Worm (Caenorhabditis elegans) whole organism, mixed stage, embryonic: ENCODE measurements around the gene set-22.

Source experiments
- M03D4.4 ChIP-seq: sonication (generic microtip); optimal IDR thresholded peaks from 2 replicates; lab custom pipeline; 2017; ENCODE audit warnings: mild to moderate bottlenecking, missing genetic modification characterization, missing compliant biosample characterization
- bed-3 ChIP-seq: fragments of 200-800 bp; sonication (Bioruptor generic); optimal IDR thresholded peaks from 3 replicates; lab custom pipeline; 2018; ENCODE audit warnings: mild to moderate bottlenecking, missing genetic modification characterization, moderate library complexity, missing compliant biosample characterization
- blmp-1 ChIP-seq: fragments of 150-350 bp; optimal IDR thresholded peaks from 2 replicates; lab custom pipeline; 2014; ENCODE audit warnings: missing biosample characterization, missing genetic modification characterization
- ceh-39 ChIP-seq: fragments of 150-350 bp; optimal IDR thresholded peaks from 2 replicates; lab custom pipeline; 2014; ENCODE audit warnings: missing biosample characterization, missing genetic modification characterization
- ceh-43 ChIP-seq: fragments of 200-800 bp; sonication (Bioruptor generic); optimal IDR thresholded peaks from 2 replicates; lab custom pipeline; 2018; ENCODE audit warnings: mild to moderate bottlenecking, missing genetic modification characterization, moderate library complexity, missing compliant biosample characterization
- ceh-83 ChIP-seq: fragments of 200-800 bp; sonication (Bioruptor generic); optimal IDR thresholded peaks from 2 replicates; lab custom pipeline; 2018; ENCODE audit warnings: mild to moderate bottlenecking, missing genetic modification characterization, missing compliant biosample characterization
- ces-1 ChIP-seq: fragments of 150-350 bp; optimal IDR thresholded peaks from 2 replicates; lab custom pipeline; 2014; ENCODE audit warnings: missing biosample characterization, missing genetic modification reagents, missing genetic modification characterization
- cnd-1 ChIP-seq: fragments of 200-800 bp; sonication (Bioruptor generic); optimal IDR thresholded peaks from 2 replicates; lab custom pipeline; 2018; ENCODE audit warnings: mild to moderate bottlenecking, missing genetic modification characterization, missing compliant biosample characterization
- drap-1 ChIP-seq: fragments of 200-800 bp; sonication (Bioruptor generic); optimal IDR thresholded peaks from 3 replicates; lab custom pipeline; 2018; ENCODE audit warnings: mild to moderate bottlenecking, missing genetic modification characterization, missing compliant biosample characterization
- elt-1 ChIP-seq: sonication (generic microtip); optimal IDR thresholded peaks from 2 replicates; lab custom pipeline; 2017; ENCODE audit warnings: missing genetic modification characterization, mild to moderate bottlenecking, missing compliant biosample characterization, antibody characterized with exemption, moderate library complexity, borderline replicate concordance; ENCODE audit not compliant: insufficient read depth
- elt-3 ChIP-seq: fragments of 150-350 bp; optimal IDR thresholded peaks from 2 replicates; lab custom pipeline; 2014; ENCODE audit warnings: missing biosample characterization, missing genetic modification characterization
- flh-1 ChIP-seq: fragments of 200-800 bp; sonication (Bioruptor generic); optimal IDR thresholded peaks from 2 replicates; lab custom pipeline; 2018; ENCODE audit warnings: mild to moderate bottlenecking, missing genetic modification characterization, moderate library complexity, missing compliant biosample characterization
- ham-2 ChIP-seq: fragments of 200-800 bp; sonication (Bioruptor generic); optimal IDR thresholded peaks from 2 replicates; lab custom pipeline; 2018; ENCODE audit warnings: mild to moderate bottlenecking, missing genetic modification characterization, missing compliant biosample characterization
- hlh-1 ChIP-seq: fragments of 150-350 bp; optimal IDR thresholded peaks from 2 replicates; lab custom pipeline; 2014; ENCODE audit warnings: missing biosample characterization, missing genetic modification reagents, missing genetic modification characterization
- lin-32 ChIP-seq: fragments of 200-800 bp; sonication (Bioruptor generic); optimal IDR thresholded peaks from 2 replicates; lab custom pipeline; 2018; ENCODE audit warnings: mild to moderate bottlenecking, missing genetic modification characterization, missing compliant biosample characterization
- lsy-2 ChIP-seq: fragments of 150-350 bp; optimal IDR thresholded peaks from 2 replicates; lab custom pipeline; 2014; ENCODE audit warnings: missing biosample characterization, missing genetic modification characterization
- mab-5 ChIP-seq: fragments of 150-350 bp; optimal IDR thresholded peaks from 2 replicates; lab custom pipeline; 2014; ENCODE audit warnings: missing biosample characterization, missing genetic modification characterization
- mls-2 ChIP-seq: sonication (generic microtip); optimal IDR thresholded peaks from 2 replicates; lab custom pipeline; 2016; ENCODE audit warnings: mild to moderate bottlenecking, missing genetic modification characterization, moderate library complexity, missing compliant biosample characterization
- nhr-12 ChIP-seq: fragments of 150-350 bp; optimal IDR thresholded peaks from 2 replicates; lab custom pipeline; 2014; ENCODE audit warnings: missing biosample characterization, missing genetic modification characterization
- nhr-2 ChIP-seq: fragments of 150-350 bp; optimal IDR thresholded peaks from 2 replicates; lab custom pipeline; 2014; ENCODE audit warnings: missing biosample characterization, missing genetic modification characterization
- nhr-237 ChIP-seq: fragments of 150-350 bp; optimal IDR thresholded peaks from 2 replicates; lab custom pipeline; 2014; ENCODE audit warnings: missing biosample characterization, missing genetic modification characterization
- nhr-28 ChIP-seq: fragments of 150-350 bp; optimal IDR thresholded peaks from 2 replicates; lab custom pipeline; 2014; ENCODE audit warnings: missing biosample characterization, missing genetic modification characterization
- nhr-76 ChIP-seq: sonication (generic microtip); optimal IDR thresholded peaks from 2 replicates; lab custom pipeline; 2017; ENCODE audit warnings: missing biosample characterization, missing genetic modification characterization
- sem-2 ChIP-seq: fragments of 200-800 bp; sonication (Bioruptor generic); optimal IDR thresholded peaks from 2 replicates; lab custom pipeline; 2018; ENCODE audit warnings: mild to moderate bottlenecking, missing genetic modification characterization, missing compliant biosample characterization
- snpc-4 ChIP-seq: fragments of 150-350 bp; optimal IDR thresholded peaks from 2 replicates; lab custom pipeline; 2014; ENCODE audit warnings: missing biosample characterization, missing genetic modification characterization
- sptf-1 ChIP-seq: sonication (generic microtip); optimal IDR thresholded peaks from 2 replicates; lab custom pipeline; 2017; ENCODE audit warnings: mild to moderate bottlenecking, missing genetic modification characterization, moderate library complexity, missing compliant biosample characterization
- tbx-8 ChIP-seq: fragments of 200-800 bp; sonication (Bioruptor generic); optimal IDR thresholded peaks from 2 replicates; lab custom pipeline; 2018; ENCODE audit warnings: mild to moderate bottlenecking, missing genetic modification characterization, moderate library complexity, missing compliant biosample characterization
- unc-120 ChIP-seq: sonication (generic microtip); optimal IDR thresholded peaks from 2 replicates; lab custom pipeline; 2017; ENCODE audit warnings: missing genetic modification characterization, missing compliant biosample characterization; ENCODE audit not compliant: poor library complexity, severe bottlenecking
- unc-39 ChIP-seq: fragments of 150-350 bp; optimal IDR thresholded peaks from 2 replicates; lab custom pipeline; 2014; ENCODE audit warnings: missing biosample characterization, missing genetic modification characterization
- unc-62 ChIP-seq: fragments of 150-350 bp; optimal IDR thresholded peaks from 2 replicates; lab custom pipeline; 2014; ENCODE audit warnings: missing biosample characterization, missing genetic modification reagents, missing genetic modification characterization
- ztf-11 ChIP-seq: fragments of 150-350 bp; optimal IDR thresholded peaks from 2 replicates; lab custom pipeline; 2014; ENCODE audit warnings: missing biosample characterization, missing genetic modification characterization

Gene set-22

DNA sequence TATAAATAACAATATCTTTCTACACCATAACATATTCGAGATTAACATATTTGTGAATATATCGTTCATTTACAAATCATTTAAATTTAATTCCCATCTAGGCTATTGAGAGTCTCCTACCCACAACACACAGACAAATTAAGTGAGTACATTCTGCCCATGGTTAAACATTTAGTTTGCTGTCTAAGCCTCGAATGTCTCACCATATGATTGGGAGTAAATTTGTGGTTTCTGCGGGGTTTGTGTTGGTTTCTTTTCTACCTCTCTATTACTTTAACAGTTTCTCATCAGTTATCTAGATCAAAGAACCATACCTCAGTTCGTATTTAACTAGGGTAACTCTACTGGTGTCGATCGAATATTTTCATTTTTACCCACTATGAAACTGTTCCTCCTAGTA is 38.3 kb upstream of the set-22 start, which contains the start of gene ugt-2:
ugt-2 (plus strand) TSS at position 371 of the 400 bp plus-strand sequence.
- no peak for TF ChIP-seq flh-1
- TF ChIP-seq elt-3: no peak
- no peak for TF ChIP-seq nhr-12 (tag; lab: Kevin White, UChicago)

DNA sequence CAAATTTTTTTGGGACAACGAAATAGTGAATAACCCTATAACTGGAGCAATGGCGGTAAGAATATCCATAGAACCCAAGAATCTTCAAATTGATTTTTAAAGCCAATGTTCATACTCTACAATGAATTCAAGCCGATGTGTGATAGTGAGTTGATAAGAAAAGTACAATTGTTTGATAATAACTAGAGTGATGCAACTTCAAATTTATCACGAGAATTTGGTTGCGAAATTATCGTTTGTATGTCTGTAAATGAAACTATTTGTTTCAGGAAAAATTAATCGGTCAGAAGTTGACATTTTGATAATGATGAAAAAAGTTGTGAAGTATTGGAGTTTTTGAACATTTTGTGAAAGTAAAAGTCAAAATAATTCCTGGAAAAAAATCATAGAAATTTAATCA is 37.4 kb upstream of the set-22 start:
- TF ChIP-seq unc-39 (no peak), ceh-43 (no peak), lin-32 (GFP tag; lab: Kevin White, UChicago) (no peak), mls-2 (tag; lab: Kevin White, UChicago) (no peak), unc-62 (GFP tag; lab: Kevin White, UChicago) (no peak)

DNA sequence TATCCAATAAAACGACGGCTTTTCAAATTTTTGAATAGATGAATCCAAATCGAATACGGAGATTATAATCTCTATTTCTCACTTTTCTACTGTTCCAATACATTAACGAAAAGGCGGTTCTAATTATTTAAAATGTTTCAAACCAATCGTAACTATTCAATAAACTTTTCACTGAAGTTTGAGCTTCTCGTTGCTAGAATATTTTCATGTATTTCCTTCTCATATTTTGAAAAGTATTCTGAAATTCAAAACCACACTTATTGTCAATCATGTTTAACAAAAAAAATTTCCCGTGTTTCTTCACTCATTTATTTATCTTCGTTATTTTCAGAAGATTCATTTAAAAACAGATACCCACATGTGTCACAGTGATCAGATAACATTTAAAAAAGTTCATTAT is 33.9 kb upstream of the set-22 start, which contains the start of gene F15H10.8:
F15H10.8 (minus strand) TSS at position 101 of the 400 bp plus-strand sequence.
- TF ChIP-seq ztf-11 (tag; lab: Kevin White, UChicago) (no peak), drap-1 (no peak), nhr-28 (tag; lab: Kevin White, UChicago) (no peak), unc-62 (GFP tag; lab: Kevin White, UChicago) (no peak), snpc-4 (tag; lab: Kevin White, UChicago) (no peak), M03D4.4 (no peak), nhr-237 (tag; lab: Kevin White, UChicago) (no peak), hlh-1 (tag; lab: Kevin White, UChicago) (no peak), bed-3 (GFP tag; lab: Kevin White, UChicago) (no peak), mab-5 (tag; lab: Kevin White, UChicago) (no peak)

DNA sequence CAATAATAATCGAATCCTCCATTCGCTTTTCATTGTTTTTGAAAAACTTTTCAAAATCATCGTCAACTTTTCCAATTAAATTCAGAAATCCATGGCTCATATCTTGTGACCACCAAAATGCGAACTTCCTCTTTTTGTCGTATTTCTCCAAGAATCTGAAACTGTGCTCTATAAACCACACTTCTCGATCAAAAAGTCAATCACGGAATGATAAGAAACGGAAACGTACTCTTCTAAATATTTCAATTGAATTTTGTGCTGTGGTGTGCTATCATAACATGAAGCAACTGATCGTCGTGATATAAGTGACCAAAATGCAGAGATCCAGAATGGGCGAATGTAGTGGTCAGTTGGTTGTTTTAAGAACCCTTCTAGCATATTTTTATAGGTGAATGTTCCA is 32.0 kb upstream of the set-22 start:
- TF ChIP-seq nhr-76 (tag; lab: Kevin White, UChicago) (no peak), elt-3 (no peak), lsy-2 (tag; lab: Kevin White, UChicago) (no peak), ceh-39 (tag; lab: Kevin White, UChicago) (no peak), blmp-1 (tag; lab: Kevin White, UChicago) (no peak), unc-62 (GFP tag; lab: Kevin White, UChicago) (no peak)

DNA sequence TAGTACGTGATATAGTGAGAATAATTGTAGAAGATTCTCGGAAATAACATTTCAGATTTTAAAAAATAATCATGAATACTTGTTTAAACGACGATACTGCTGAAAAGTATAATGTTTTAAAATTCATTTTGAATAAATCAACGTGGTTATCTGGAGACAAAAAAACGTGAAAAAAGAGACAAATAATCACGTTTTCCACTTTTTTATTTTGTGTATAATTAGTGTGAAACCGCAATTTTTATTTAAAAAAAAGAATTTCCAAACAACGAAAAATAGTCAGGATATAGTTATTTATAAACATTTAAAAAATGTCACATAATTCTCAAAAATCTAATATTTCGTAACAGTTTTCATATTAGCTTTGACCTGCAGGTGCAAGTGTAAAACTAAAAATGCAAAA is 30.4 kb upstream of the set-22 start, which contains the start of gene F15H10.7:
F15H10.7 (minus strand) TSS at position 101 of the 400 bp plus-strand sequence.
- TF ChIP-seq snpc-4 (tag; lab: Kevin White, UChicago) (no peak), ztf-11 (tag; lab: Kevin White, UChicago) (no peak), nhr-12 (tag; lab: Kevin White, UChicago) (no peak), drap-1 (no peak), nhr-2 (tag; lab: Kevin White, UChicago) (no peak), ham-2 (GFP tag; lab: Kevin White, UChicago) (no peak), ceh-83 (GFP tag; lab: Kevin White, UChicago) (no peak), lsy-2 (tag; lab: Kevin White, UChicago) (no peak), ces-1 (GFP tag; lab: Kevin White, UChicago) (no peak), cnd-1 (no peak), blmp-1 (tag; lab: Kevin White, UChicago) (no peak), ceh-39 (tag; lab: Kevin White, UChicago) (no peak), mls-2 (tag; lab: Kevin White, UChicago) (no peak), elt-1 (tag; lab: Kevin White, UChicago) (no peak), nhr-237 (tag; lab: Kevin White, UChicago) (no peak), sptf-1 (tag; lab: Kevin White, UChicago) (no peak), unc-120 (tag; lab: Kevin White, UChicago) (no peak), ceh-43 (no peak)

DNA sequence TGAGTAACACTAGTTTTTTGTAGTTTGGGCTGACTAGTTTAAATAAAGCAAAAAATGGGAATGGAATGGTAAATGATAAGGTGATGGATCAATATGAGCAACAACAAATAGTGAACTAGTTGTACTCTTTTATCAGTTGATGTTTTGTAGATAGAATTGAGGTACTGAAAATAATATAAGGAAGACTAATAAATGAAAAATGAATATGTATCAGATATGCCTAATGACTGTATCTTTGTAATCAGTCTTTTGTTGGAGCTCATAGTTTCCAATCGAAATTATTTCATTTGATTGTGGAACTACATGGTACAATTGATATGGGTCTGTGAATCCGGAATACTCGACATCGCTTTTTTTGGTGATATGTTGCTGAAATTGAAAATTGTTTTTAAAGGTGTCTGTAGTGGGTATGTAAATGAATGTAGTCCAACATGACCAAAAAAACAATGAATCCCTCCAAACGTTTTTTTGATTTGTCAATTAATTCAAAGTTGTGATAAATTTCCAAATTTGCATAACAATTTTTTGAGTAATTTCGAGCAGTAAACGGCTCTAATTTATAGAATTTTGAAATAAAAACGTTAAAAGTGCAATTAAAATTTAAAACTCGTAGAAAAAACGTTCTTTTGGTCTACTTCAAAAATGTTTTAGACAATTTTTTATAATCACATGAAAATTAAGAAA is 26.5 kb upstream of the set-22 start, which contains the start of gene F15H10.12:
F15H10.12 (minus strand) TSS at position 51 of the 684 bp plus-strand sequence.
- TF ChIP-seq ceh-43: no peak
- TF ChIP-seq tbx-8 (GFP tag; lab: Kevin White, UChicago): no peak
- no peak for TF ChIP-seq sem-2
- TF ChIP-seq elt-3: no peak
